Fruit fly (Drosophila melanogaster) whole organism, prepupa: ENCODE results near the gene Chrac-16.

Source experiments
- CG11294 ChIP-seq: fragments of 200-800 bp; sonication (Bioruptor generic); IDR thresholded peaks from 2 replicates; pipeline ENCODE4 v1.3.6; 2022; ENCODE audit warnings: missing biosample characterization, missing genetic modification characterization
- CG16779 ChIP-seq: fragments of 200-800 bp; sonication (Bioruptor generic); optimal IDR thresholded peaks from 3 replicates; lab custom pipeline; 2017; ENCODE audit warnings: missing biosample characterization, mild to moderate bottlenecking, missing genetic modification characterization
- CG3032 ChIP-seq: fragments of 200-800 bp; optimal IDR thresholded peaks from 2 replicates; lab custom pipeline; 2019; ENCODE audit warnings: missing biosample characterization, mild to moderate bottlenecking, missing genetic modification characterization, moderate library complexity
- CG8119 ChIP-seq: fragments of 200-800 bp; sonication (Bioruptor generic); IDR thresholded peaks from 3 replicates; pipeline ENCODE4 v1.3.6; 2022; ENCODE audit warnings: missing biosample characterization, missing genetic modification characterization
- Eip93F ChIP-seq: fragments of 200-800 bp; sonication (Bioruptor generic); optimal IDR thresholded peaks from 2 replicates; lab custom pipeline; 2016; ENCODE audit warnings: missing biosample characterization, mild to moderate bottlenecking, missing genetic modification characterization
- Ets21C ChIP-seq: fragments of 200-800 bp; sonication (Bioruptor generic); optimal IDR thresholded peaks from 3 replicates; lab custom pipeline; 2016; ENCODE audit warnings: missing biosample characterization, missing genetic modification characterization
- Gug ChIP-seq: fragments of 200-800 bp; sonication (Bioruptor generic); IDR thresholded peaks from 2 replicates; pipeline ENCODE4 v1.3.6; 2022; ENCODE audit warnings: missing biosample characterization, missing genetic modification characterization
- Met ChIP-seq: fragments of 200-800 bp; sonication (Bioruptor generic); optimal IDR thresholded peaks from 3 replicates; lab custom pipeline; 2016; ENCODE audit warnings: missing biosample characterization, missing genetic modification characterization
- acj6 ChIP-seq: fragments of 200-800 bp; sonication (Bioruptor generic); optimal IDR thresholded peaks from 3 replicates; lab custom pipeline; 2016; ENCODE audit warnings: missing biosample characterization, missing genetic modification characterization
- fd59A ChIP-seq: fragments of 200-800 bp; sonication (Bioruptor generic); optimal IDR thresholded peaks from 2 replicates; lab custom pipeline; 2017; ENCODE audit warnings: missing biosample characterization, mild to moderate bottlenecking, missing genetic modification characterization, missing genetic modification reagents
- net ChIP-seq: fragments of 200-800 bp; sonication (Bioruptor generic); optimal IDR thresholded peaks from 3 replicates; lab custom pipeline; 2016; ENCODE audit warnings: missing biosample characterization, missing genetic modification characterization

- no peak for TF ChIP-seq CG3032 (tag; lab: Kevin White, UChicago)
- TF ChIP-seq fd59A (GFP tag; lab: Kevin White, UChicago): no peak
- no peak for TF ChIP-seq CG8119 (GFP tag; lab: Robert Waterston, UW)
- no peak for TF ChIP-seq Met
- no peak for TF ChIP-seq acj6
- no peak for TF ChIP-seq Ets21C (GFP tag; lab: Kevin White, UChicago)
- no peak for TF ChIP-seq CG16779 (tag; lab: Kevin White, UChicago)
- no peak for TF ChIP-seq Gug (GFP tag; lab: Robert Waterston, UW)
- TF ChIP-seq net (GFP tag; lab: Kevin White, UChicago): no peak
- no peak for TF ChIP-seq CG11294 (GFP tag; lab: Robert Waterston, UW)
- no peak for TF ChIP-seq Eip93F (GFP tag; lab: Kevin White, UChicago)
These were observed 32.8 kb downstream of the Chrac-16 start, which contains the start of gene cac for dm6 chrX:11984987-11985386.
